Fruit fly (Drosophila melanogaster) whole organism, embryonic: ENCODE data around the gene Adat1.

Experiments
- BEAF-32 ChIP-seq: fragments of 200-800 bp; sonication (Bioruptor generic); optimal IDR thresholded peaks from 3 replicates; lab custom pipeline; 2017; ENCODE audit warnings: missing biosample characterization, missing genetic modification characterization, mild to moderate bottlenecking, moderate library complexity, missing genetic modification reagents
- Bgb ChIP-seq: fragments of 200-800 bp; sonication (Bioruptor generic); IDR thresholded peaks from 2 replicates; pipeline ENCODE4 v1.3.6; 2022; ENCODE audit warnings: missing biosample characterization, missing genetic modification characterization; ENCODE audit not compliant: partially characterized antibody
- CG13287 ChIP-seq: fragments of 200-800 bp; sonication (Bioruptor generic); IDR thresholded peaks from 2 replicates; pipeline ENCODE4 v1.3.6; 2022; ENCODE audit warnings: missing biosample characterization, missing genetic modification characterization; ENCODE audit not compliant: partially characterized antibody
- CG2129 ChIP-seq: fragments of 200-800 bp; sonication (Bioruptor generic); IDR thresholded peaks from 2 replicates; pipeline ENCODE4 v1.3.6; 2022; ENCODE audit warnings: missing biosample characterization, missing genetic modification characterization; ENCODE audit not compliant: partially characterized antibody
- CG30020 ChIP-seq: fragments of 200-800 bp; optimal IDR thresholded peaks from 2 replicates; lab custom pipeline; 2019; ENCODE audit warnings: missing biosample characterization, mild to moderate bottlenecking, missing genetic modification characterization, moderate library complexity
- CG3163 ChIP-seq: fragments of 200-800 bp; sonication (Bioruptor generic); optimal IDR thresholded peaks from 3 replicates; lab custom pipeline; 2016; ENCODE audit warnings: missing biosample characterization, missing genetic modification characterization
- CG3281 ChIP-seq: fragments of 200-800 bp; sonication (Bioruptor generic); optimal IDR thresholded peaks from 3 replicates; lab custom pipeline; 2017; ENCODE audit warnings: missing biosample characterization, mild to moderate bottlenecking, missing genetic modification characterization
- CG34224 ChIP-seq: fragments of 200-800 bp; sonication (Bioruptor generic); IDR thresholded peaks from 3 replicates; pipeline ENCODE4 v1.3.6; 2022; ENCODE audit warnings: missing biosample characterization, missing genetic modification characterization; ENCODE audit not compliant: partially characterized antibody
- CG42726 ChIP-seq: fragments of 200-800 bp; sonication (Bioruptor generic); IDR thresholded peaks from 2 replicates; pipeline ENCODE4 v1.3.6; 2022; ENCODE audit warnings: missing biosample characterization, missing genetic modification characterization; ENCODE audit not compliant: partially characterized antibody
- CG43689 ChIP-seq: fragments of 200-800 bp; sonication (Bioruptor generic); IDR thresholded peaks from 2 replicates; pipeline ENCODE4 v1.3.6; 2022; ENCODE audit warnings: missing biosample characterization, missing genetic modification characterization
- CG5245 ChIP-seq: fragments of 200-800 bp; sonication (Bioruptor generic); optimal IDR thresholded peaks from 3 replicates; lab custom pipeline; 2016; ENCODE audit warnings: missing biosample characterization, missing genetic modification characterization
- CG6689 ChIP-seq: fragments of 200-800 bp; sonication (Bioruptor generic); IDR thresholded peaks from 2 replicates; pipeline ENCODE4 v1.3.6; 2022; ENCODE audit warnings: missing biosample characterization, missing genetic modification characterization
- CG7271 ChIP-seq: fragments of 200-800 bp; sonication (Bioruptor generic); optimal IDR thresholded peaks from 2 replicates; lab custom pipeline; 2018; ENCODE audit warnings: missing biosample characterization, mild to moderate bottlenecking, missing genetic modification characterization, moderate library complexity
- CG7372 ChIP-seq: fragments of 200-800 bp; sonication (Bioruptor generic); IDR thresholded peaks from 2 replicates; pipeline ENCODE4 v1.3.6; 2022; ENCODE audit warnings: missing biosample characterization, missing genetic modification characterization
- CG9797 ChIP-seq: fragments of 200-800 bp; sonication (Bioruptor generic); optimal IDR thresholded peaks from 3 replicates; lab custom pipeline; 2018; ENCODE audit warnings: missing biosample characterization, mild to moderate bottlenecking, missing genetic modification characterization
- Chrac-16 ChIP-seq: fragments of 200-800 bp; sonication (Bioruptor generic); optimal IDR thresholded peaks from 3 replicates; lab custom pipeline; 2016; ENCODE audit warnings: missing biosample characterization, missing genetic modification characterization
- Dp ChIP-seq: fragments of 200-800 bp; sonication (Bioruptor generic); optimal IDR thresholded peaks from 2 replicates; lab custom pipeline; 2018; ENCODE audit warnings: missing biosample characterization, mild to moderate bottlenecking, missing genetic modification characterization, moderate library complexity
- E2f2 ChIP-seq: fragments of 200-800 bp; sonication (Bioruptor generic); IDR thresholded peaks from 2 replicates; pipeline ENCODE4 v1.3.6; 2022; ENCODE audit warnings: missing biosample characterization, missing genetic modification characterization
- Ets97D ChIP-seq: fragments of 200-800 bp; sonication (Bioruptor generic); optimal IDR thresholded peaks from 3 replicates; lab custom pipeline; 2016; ENCODE audit warnings: missing biosample characterization, missing genetic modification characterization
- Gsc ChIP-seq: fragments of 200-800 bp; sonication (Bioruptor generic); IDR thresholded peaks from 2 replicates; pipeline ENCODE4 v1.3.6; 2022; ENCODE audit warnings: missing biosample characterization, missing genetic modification characterization
- H15 ChIP-seq: fragments of 200-800 bp; sonication (Bioruptor generic); IDR thresholded peaks from 3 replicates; pipeline ENCODE4 v1.3.6; 2022; ENCODE audit warnings: missing biosample characterization, missing genetic modification characterization
- Lpt ChIP-seq: fragments of >200 bp; optimal IDR thresholded peaks from 2 replicates; lab custom pipeline; 2018; ENCODE audit warnings: missing biosample characterization, missing genetic modification characterization
- Max ChIP-seq: fragments of 200-800 bp; sonication (Bioruptor generic); optimal IDR thresholded peaks from 2 replicates; lab custom pipeline; 2016; ENCODE audit warnings: missing biosample characterization, mild to moderate bottlenecking, missing genetic modification characterization
- Myb ChIP-seq: fragments of 200-800 bp; sonication (Bioruptor generic); optimal IDR thresholded peaks from 2 replicates; lab custom pipeline; 2016; ENCODE audit warnings: missing biosample characterization, missing genetic modification characterization
- Nf-YC ChIP-seq: fragments of 200-800 bp; optimal IDR thresholded peaks from 3 replicates; lab custom pipeline; 2019; ENCODE audit warnings: missing biosample characterization, mild to moderate bottlenecking, missing genetic modification characterization, moderate library complexity
- Six4 ChIP-seq: fragments of 200-800 bp; sonication (Bioruptor generic); optimal IDR thresholded peaks from 2 replicates; lab custom pipeline; 2016; ENCODE audit warnings: missing biosample characterization, missing genetic modification characterization
- Ssrp ChIP-seq: fragments of 200-800 bp; sonication (Bioruptor generic); optimal IDR thresholded peaks from 2 replicates; lab custom pipeline; 2018; ENCODE audit warnings: missing biosample characterization, mild to moderate bottlenecking, missing genetic modification characterization, moderate library complexity
- Xbp1 ChIP-seq: fragments of 200-800 bp; sonication (Bioruptor generic); optimal IDR thresholded peaks from 3 replicates; lab custom pipeline; 2016; ENCODE audit warnings: missing biosample characterization, mild to moderate bottlenecking, missing genetic modification characterization
- YL-1 ChIP-seq: fragments of 200-800 bp; sonication (Bioruptor generic); optimal IDR thresholded peaks from 3 replicates; lab custom pipeline; 2017; ENCODE audit warnings: missing biosample characterization, mild to moderate bottlenecking, missing genetic modification characterization
- amos ChIP-seq: fragments of 200-800 bp; sonication (Bioruptor generic); IDR thresholded peaks from 2 replicates; pipeline ENCODE4 v1.3.6; 2022; ENCODE audit warnings: missing biosample characterization, missing genetic modification characterization; ENCODE audit not compliant: partially characterized antibody
- cato ChIP-seq: fragments of 200-800 bp; sonication (Bioruptor generic); optimal IDR thresholded peaks from 2 replicates; lab custom pipeline; 2016; ENCODE audit warnings: missing biosample characterization, missing genetic modification characterization, borderline replicate concordance
- chn ChIP-seq: fragments of 200-800 bp; sonication (Bioruptor generic); optimal IDR thresholded peaks from 2 replicates; lab custom pipeline; 2016; ENCODE audit warnings: missing biosample characterization, missing genetic modification characterization
- h ChIP-seq: fragments of >200 bp; optimal IDR thresholded peaks from 2 replicates; lab custom pipeline; 2017
- hb ChIP-seq: fragments of 200-800 bp; sonication (Bioruptor generic); IDR thresholded peaks from 3 replicates; pipeline ENCODE4 v1.3.6; 2022; ENCODE audit warnings: missing biosample characterization, missing genetic modification characterization; ENCODE audit not compliant: partially characterized antibody
- insv ChIP-seq, 2 experiments: fragments of 200-800 bp; sonication (Bioruptor generic); optimal IDR thresholded peaks; 3 replicates each; lab custom pipeline; 2016 to 2018; ENCODE audit warnings: missing biosample characterization in 2 of 2, missing genetic modification characterization in 2 of 2
- lilli ChIP-seq: fragments of 200-800 bp; sonication (Bioruptor generic); optimal IDR thresholded peaks from 3 replicates; lab custom pipeline; 2016; ENCODE audit warnings: missing biosample characterization, missing genetic modification characterization
- mirr ChIP-seq: fragments of 200-800 bp; sonication (Bioruptor generic); optimal IDR thresholded peaks from 3 replicates; lab custom pipeline; 2018; ENCODE audit warnings: missing biosample characterization, mild to moderate bottlenecking, missing genetic modification characterization
- nmo ChIP-seq: fragments of 200-800 bp; sonication (Bioruptor generic); optimal IDR thresholded peaks from 2 replicates; lab custom pipeline; 2018; ENCODE audit warnings: missing biosample characterization, mild to moderate bottlenecking, missing genetic modification characterization, moderate library complexity
- oc ChIP-seq: fragments of 200-800 bp; sonication (Bioruptor generic); optimal IDR thresholded peaks from 2 replicates; lab custom pipeline; 2018; ENCODE audit warnings: missing biosample characterization, mild to moderate bottlenecking, missing genetic modification characterization, moderate library complexity
- pb ChIP-seq: fragments of 200-800 bp; sonication (Bioruptor generic); optimal IDR thresholded peaks from 3 replicates; lab custom pipeline; 2016; ENCODE audit warnings: missing biosample characterization, missing genetic modification characterization
- pita ChIP-seq: fragments of 200-800 bp; sonication (Bioruptor generic); optimal IDR thresholded peaks from 2 replicates; lab custom pipeline; 2017; ENCODE audit warnings: missing biosample characterization, mild to moderate bottlenecking, missing genetic modification characterization
- prd ChIP-seq, 3 experiments: fragments of >200 bp in 2 of 3; fragments of 200-800 bp in 1 of 3; sonication (Bioruptor generic) in 1 of 3; optimal IDR thresholded peaks in 2 of 3; IDR thresholded peaks in 1 of 3; 2 replicates in 2 of 3; 3 replicates in 1 of 3; pipeline versions ENCODE4 v1.3.6 to Lab custom; 2017 to 2022; ENCODE audit warnings: missing biosample characterization in 1 of 3, missing genetic modification characterization in 1 of 3
- repo ChIP-seq: fragments of 200-800 bp; sonication (Bioruptor generic); optimal IDR thresholded peaks from 2 replicates; lab custom pipeline; 2016; ENCODE audit warnings: missing biosample characterization, missing genetic modification characterization
- rib ChIP-seq: fragments of 200-800 bp; sonication (Bioruptor generic); IDR thresholded peaks from 2 replicates; pipeline ENCODE4 v1.3.6; 2022; ENCODE audit warnings: missing biosample characterization, missing genetic modification characterization
- row ChIP-seq: fragments of 200-800 bp; sonication (Bioruptor generic); IDR thresholded peaks from 3 replicates; pipeline ENCODE4 v1.3.6; 2022; ENCODE audit warnings: missing biosample characterization, missing genetic modification characterization
- seq ChIP-seq: fragments of 200-800 bp; sonication (Bioruptor generic); IDR thresholded peaks from 2 replicates; pipeline ENCODE4 v1.3.6; 2022; ENCODE audit warnings: missing biosample characterization, missing genetic modification characterization
- stwl ChIP-seq: fragments of 200-800 bp; sonication (Bioruptor generic); optimal IDR thresholded peaks from 3 replicates; lab custom pipeline; 2018; ENCODE audit warnings: missing biosample characterization, mild to moderate bottlenecking, missing genetic modification characterization, moderate library complexity
- twi ChIP-seq: fragments of 200-800 bp; optimal IDR thresholded peaks from 2 replicates; lab custom pipeline; 2019; ENCODE audit warnings: missing biosample characterization, mild to moderate bottlenecking, missing genetic modification characterization, moderate library complexity
- wdn ChIP-seq: fragments of 200-800 bp; sonication (Bioruptor generic); IDR thresholded peaks from 2 replicates; pipeline ENCODE4 v1.3.6; 2022; ENCODE audit warnings: missing biosample characterization, missing genetic modification characterization
- yki ChIP-seq: fragments of >200 bp; optimal IDR thresholded peaks from 3 replicates; lab custom pipeline; 2018

The Adat1 gene

dm6 chr2L:13829540-13829939 lies 18.3 kb upstream of the Adat1 start, which contains the start of the genes Arpc1 and Orc5 (continued):
- TF ChIP-seq CG7271 (peak; percentile 50), Ets97D (GFP tag; lab: Kevin White, UChicago) (peak; percentile 62), E2f2 (GFP tag; lab: Robert Waterston, UW) (peak; percentile 90), hb (peak; percentile 83), CG9797 (peak; percentile 86), cato (GFP tag; lab: Kevin White, UChicago) (no peak), stwl (tag; lab: Kevin White, UChicago) (peak; percentile 48), CG34224 (GFP tag; lab: Robert Waterston, UW) (peak; percentile 94), seq (GFP tag; lab: Robert Waterston, UW) (no peak), yki (lab: Kevin White, UChicago) (no peak), CG30020 (tag; lab: Kevin White, UChicago) (peak; percentile 39), Lpt (GFP tag; lab: Kevin White, UChicago) (no peak)

dm6 chr2L:13827557-13827956 lies 16.3 kb upstream of the Adat1 start, which contains the start of gene PolG1:
Gene PolG1, minus strand, starts transcription at chr2L:13827772.
- TF ChIP-seq twi (tag; lab: Kevin White, UChicago), result no peak
- no peak for TF ChIP-seq CG3281 (GFP tag; lab: Kevin White, UChicago)
- TF ChIP-seq pb (GFP tag; lab: Kevin White, UChicago), result no peak
- TF ChIP-seq CG7372, result no peak
- TF ChIP-seq lilli (GFP tag; lab: Kevin White, UChicago), result no peak
- no peak for TF ChIP-seq CG3163 (GFP tag; lab: Kevin White, UChicago)
- no peak for TF ChIP-seq Nf-YC (tag; lab: Kevin White, UChicago)
- TF ChIP-seq amos, result 0 out of 2 replicates have a peak, but pooled peaks have one; percentile 8
- TF ChIP-seq Gsc, result no peak
- TF ChIP-seq Max (GFP tag; lab: Kevin White, UChicago), result no peak
- TF ChIP-seq row (GFP tag; lab: Robert Waterston, UW), result no peak
- TF ChIP-seq CG6689, result no peak
- TF ChIP-seq wdn (GFP tag; lab: Robert Waterston, UW), result no peak
- TF ChIP-seq E2f2 (GFP tag; lab: Robert Waterston, UW), result peak; percentile 31
- TF ChIP-seq Myb (GFP tag; lab: Kevin White, UChicago), result peak; percentile 81
- TF ChIP-seq insv (GFP tag; optimal IDR thresholded peaks at IDR 0.05; lab: Kevin White, UChicago), result no peak
- TF ChIP-seq CG42726 (GFP tag; lab: Robert Waterston, UW), result no peak
- TF ChIP-seq Dp, result peak; percentile 38
- TF ChIP-seq prd (optimal IDR thresholded peaks at IDR 0.05; lab: Kevin White, UChicago), result no peak
- TF ChIP-seq prd (GFP tag; IDR thresholded peaks at IDR 0.05; lab: Robert Waterston, UW), result no peak
- no peak for TF ChIP-seq CG2129 (GFP tag; lab: Robert Waterston, UW)
- no peak for TF ChIP-seq Xbp1 (GFP tag; lab: Kevin White, UChicago)
- TF ChIP-seq Six4, result no peak
- TF ChIP-seq YL-1, result peak; percentile 24
- no peak for TF ChIP-seq Chrac-16
- no peak for TF ChIP-seq oc (tag; lab: Kevin White, UChicago)
- TF ChIP-seq nmo, result no peak
- no peak for TF ChIP-seq Bgb (GFP tag; lab: Robert Waterston, UW)
- TF ChIP-seq pita (GFP tag; lab: Kevin White, UChicago), result no peak
- TF ChIP-seq CG43689, result no peak
- no peak for TF ChIP-seq chn
- peak; percentile 28 for TF ChIP-seq BEAF-32 (GFP tag; lab: Kevin White, UChicago)
- TF ChIP-seq mirr (GFP tag; lab: Kevin White, UChicago), result no peak
- no peak for TF ChIP-seq rib (GFP tag; lab: Robert Waterston, UW)
- TF ChIP-seq h (lab: Kevin White, UChicago), result no peak
- TF ChIP-seq Ssrp (tag; lab: Kevin White, UChicago), result no peak
- no peak for TF ChIP-seq repo (GFP tag; lab: Kevin White, UChicago)
- TF ChIP-seq CG5245 (GFP tag; lab: Kevin White, UChicago), result no peak
- no peak for TF ChIP-seq H15 (GFP tag; lab: Robert Waterston, UW)
- TF ChIP-seq CG13287, result peak; percentile 28; the same call in 1 of the 2 replicates
